Fruit fly (Drosophila melanogaster): ENCODE data around the gene Osi1.

dm6 chr3R:6199717-6200116 is 26.4 kb downstream of the Osi1 start:
- peak; percentile 67 for TF ChIP-seq CG32006 (GFP tag; optimal IDR thresholded peaks at IDR 0.05)
- peak; percentile 62 for TF ChIP-seq Hr4 (GFP tag; optimal IDR thresholded peaks at IDR 0.05)
- no peak for TF ChIP-seq CG8319 (GFP tag; optimal IDR thresholded peaks at IDR 0.05)
- no peak for TF ChIP-seq OdsH (GFP tag; optimal IDR thresholded peaks at IDR 0.05)
- no peak for TF ChIP-seq CG6854 (GFP tag; optimal IDR thresholded peaks at IDR 0.05)
- TF ChIP-seq cyc (GFP tag; optimal IDR thresholded peaks at IDR 0.05), result no peak
- TF ChIP-seq Ets96B (tag; optimal IDR thresholded peaks at IDR 0.05), result no peak
- TF ChIP-seq net (GFP tag; optimal IDR thresholded peaks at IDR 0.05), result no peak
- TF ChIP-seq Gug (GFP tag; IDR thresholded peaks at IDR 0.05), result no peak
- no peak for TF ChIP-seq CG34406 (GFP tag; optimal IDR thresholded peaks at IDR 0.05)
- TF ChIP-seq CG31627 (GFP tag; optimal IDR thresholded peaks at IDR 0.05), result no peak
- no peak for TF ChIP-seq CG8119 (GFP tag; IDR thresholded peaks at IDR 0.05)
- no peak for TF ChIP-seq Smox (GFP tag; optimal IDR thresholded peaks at IDR 0.05)
- TF ChIP-seq Eip93F (GFP tag; optimal IDR thresholded peaks at IDR 0.05), result no peak
